Worm (Caenorhabditis elegans): ENCODE measurements around the gene F39H12.1.
A peak's percentile ranks its signal among the peaks of the same experiment; 100 is the strongest.

Gene F39H12.1

ce11 chrX:834478-834877, at the start of gene F39H12.1:
Gene F39H12.1 (plus strand): TSS chrX:834778.
- TF ChIP-seq Y53F4B.3 (GFP tag; IDR thresholded peaks at IDR 0.05), result no peak
- TF ChIP-seq lir-1 (GFP tag; conservative IDR thresholded peaks at IDR 0.05), result no peak
- no peak for TF ChIP-seq let-526 (GFP tag; IDR thresholded peaks at IDR 0.05)
- no peak for TF ChIP-seq lin-35 (GFP tag; optimal IDR thresholded peaks at IDR 0.05)
- TF ChIP-seq ztf-3 (GFP tag; optimal IDR thresholded peaks at IDR 0.05), result no peak
- no peak for TF ChIP-seq lin-40 (tag; optimal IDR thresholded peaks at IDR 0.05)
- no peak for TF ChIP-seq rcor-1 (GFP tag; IDR thresholded peaks at IDR 0.05)

ce11 chrX:784853-785252, 49.7 kb upstream of the F39H12.1 start, which contains the start of gene T04G9.6:
Gene T04G9.6 (minus strand): TSS chrX:784953.
- TF ChIP-seq ceh-100 (GFP tag; IDR thresholded peaks at IDR 0.05) (no peak), gei-17 (GFP tag; optimal IDR thresholded peaks at IDR 0.05) (no peak), chd-7 (tag; optimal IDR thresholded peaks at IDR 0.05) (no peak), hsf-1 (GFP tag; IDR thresholded peaks at IDR 0.05) (no peak), mel-28 (tag; optimal IDR thresholded peaks at IDR 0.05; ENCODE audit: borderline replicate concordance) (no peak)

- peak; percentile 66 for TF ChIP-seq gei-17 (GFP tag; optimal IDR thresholded peaks at IDR 0.05)
- TF ChIP-seq hmg-1.2 (GFP tag; IDR thresholded peaks at IDR 0.05), result no peak
Observed at ce11 chrX:785368-785767, 49.2 kb upstream of the F39H12.1 start.

- TF ChIP-seq atf-7 (tag; optimal IDR thresholded peaks at IDR 0.05) (no peak), hmg-1.2 (GFP tag; IDR thresholded peaks at IDR 0.05) (peak; percentile 88)
Observed at ce11 chrX:787992-788391, 46.6 kb upstream of the F39H12.1 start, which contains the start of gene attf-5. Gene attf-5 (plus strand): TSS chrX:788353.

ce11 chrX:789848-790247, 44.7 kb upstream of the F39H12.1 start:
- TF ChIP-seq hmg-1.2 (GFP tag; IDR thresholded peaks at IDR 0.05) (no peak), D2030.7 (GFP tag; IDR thresholded peaks at IDR 0.05) (no peak), ztf-6 (GFP tag; IDR thresholded peaks at IDR 0.05) (no peak), rcor-1 (GFP tag; IDR thresholded peaks at IDR 0.05) (no peak), egl-18 (GFP tag; IDR thresholded peaks at IDR 0.05) (no peak), hsf-1 (GFP tag; IDR thresholded peaks at IDR 0.05) (no peak), ceh-27 (GFP tag; optimal IDR thresholded peaks at IDR 0.05) (no peak), lag-1 (GFP tag; IDR thresholded peaks at IDR 0.05) (no peak), ztf-22 (GFP tag; optimal IDR thresholded peaks at IDR 0.05) (no peak), Y56A3A.18 (GFP tag; IDR thresholded peaks at IDR 0.05) (no peak), sea-2 (GFP tag; IDR thresholded peaks at IDR 0.05) (no peak), die-1 (tag; optimal IDR thresholded peaks at IDR 0.05) (no peak), tbx-9 (tag; optimal IDR thresholded peaks at IDR 0.05; ENCODE audit: borderline replicate concordance) (no peak), F57C9.4 (tag; optimal IDR thresholded peaks at IDR 0.05) (no peak), ztf-18 (tag; optimal IDR thresholded peaks at IDR 0.05) (no peak), B0019.2 (GFP tag; conservative IDR thresholded peaks at IDR 0.05) (no peak), cebp-1 (GFP tag; IDR thresholded peaks at IDR 0.05) (no peak), cebp-1 (tag; optimal IDR thresholded peaks at IDR 0.05) (no peak), bed-1 (GFP tag; IDR thresholded peaks at IDR 0.05) (no peak), C17E4.6 (GFP tag; IDR thresholded peaks at IDR 0.05) (no peak), C06A6.2 (GFP tag; conservative IDR thresholded peaks at IDR 0.05) (no peak)

All from whole organism, young adult.